Fruit fly (Drosophila melanogaster): ENCODE measurements around the gene CG5866.

The CG5866 gene

dm6 chr3R:17394318-17395188 lies 21.0 kb upstream of the CG5866 start, which contains the start of gene CREG:
CREG (minus strand) TSS chr3R:17394640.
- TF ChIP-seq GATAe (GFP tag; conservative IDR thresholded peaks at IDR 0.05) (no peak), kni (GFP tag; optimal IDR thresholded peaks at IDR 0.05) (peak; percentile 6), CG4328 (GFP tag; optimal IDR thresholded peaks at IDR 0.05) (no peak), ato (GFP tag; IDR thresholded peaks at IDR 0.05; ENCODE audit: partially characterized antibody) (no peak), Side (GFP tag; optimal IDR thresholded peaks at IDR 0.05) (no peak), HHEX (GFP tag; optimal IDR thresholded peaks at IDR 0.05) (no peak), abd-A (tag; optimal IDR thresholded peaks at IDR 0.05) (no peak), grn (GFP tag; optimal IDR thresholded peaks at IDR 0.05) (peak; percentile 35), CG4730 (GFP tag; IDR thresholded peaks at IDR 0.05) (no peak), CG11504 (tag; optimal IDR thresholded peaks at IDR 0.05) (peak; percentile 49), mld (GFP tag; IDR thresholded peaks at IDR 0.05; ENCODE audit: partially characterized antibody) (no peak), lola (GFP tag; optimal IDR thresholded peaks at IDR 0.05) (peak in 1 of 3 experiments; percentile 57), CG14710 (tag; optimal IDR thresholded peaks at IDR 0.05) (peak; percentile 40), ind (GFP tag; optimal IDR thresholded peaks at IDR 0.05) (peak; percentile 6), CG14441 (GFP tag; IDR thresholded peaks at IDR 0.05) (no peak), Hmr (GFP tag; optimal IDR thresholded peaks at IDR 0.05) (peak; percentile 5), CG8924 (tag; optimal IDR thresholded peaks at IDR 0.05) (peak; percentile 19), CG34376 (GFP tag; optimal IDR thresholded peaks at IDR 0.05) (no peak), CG7357 (GFP tag; IDR thresholded peaks at IDR 0.05) (no peak), CG8359 (GFP tag; optimal IDR thresholded peaks at IDR 0.05; ENCODE audit: borderline replicate concordance) (no peak), CG3065 (GFP tag; optimal IDR thresholded peaks at IDR 0.05) (no peak), CG3726 (GFP tag; IDR thresholded peaks at IDR 0.05) (no peak), Vsx1 (GFP tag; optimal IDR thresholded peaks at IDR 0.05) (no peak), gsb (GFP tag; IDR thresholded peaks at IDR 0.05) (no peak), Hsf (GFP tag; optimal IDR thresholded peaks at IDR 0.05) (peak; percentile 29), CG34422 (GFP tag; IDR thresholded peaks at IDR 0.05) (no peak), CG12391 (tag; optimal IDR thresholded peaks at IDR 0.05) (peak; percentile 46), aop (GFP tag; IDR thresholded peaks at IDR 0.05) (no peak), CG13296 (GFP tag; optimal IDR thresholded peaks at IDR 0.05) (no peak), CG10209 (GFP tag; optimal IDR thresholded peaks at IDR 0.05) (no peak), Nf-YA (GFP tag; IDR thresholded peaks at IDR 0.05) (no peak), zfh1 (GFP tag; IDR thresholded peaks at IDR 0.05) (0 out of 3 replicates have a peak, but pooled peaks have one; percentile 38), CG9727 (GFP tag; optimal IDR thresholded peaks at IDR 0.05) (peak; percentile 59), amos (GFP tag; IDR thresholded peaks at IDR 0.05; ENCODE audit: partially characterized antibody) (no peak), Sox100B (GFP tag; optimal IDR thresholded peaks at IDR 0.05) (peak; percentile 52), CG17829 (tag; optimal IDR thresholded peaks at IDR 0.05) (peak; percentile 7), CG4707 (GFP tag; optimal IDR thresholded peaks at IDR 0.05) (no peak), CG4282 (GFP tag; optimal IDR thresholded peaks at IDR 0.05) (no peak), Abd-B (GFP tag; optimal IDR thresholded peaks at IDR 0.05) (no peak), Hr78 (GFP tag; optimal IDR thresholded peaks at IDR 0.05) (no peak), zfh2 (GFP tag; optimal IDR thresholded peaks at IDR 0.05) (no peak), Ptx1 (GFP tag; IDR thresholded peaks at IDR 0.05) (0 out of 2 replicates have a peak, but pooled peaks have one; percentile 31), CG11093 (GFP tag; IDR thresholded peaks at IDR 0.05) (no peak), CG18262 (tag; optimal IDR thresholded peaks at IDR 0.05) (peak; percentile 47), tup (GFP tag; optimal IDR thresholded peaks at IDR 0.05) (no peak), CG8281 (tag; optimal IDR thresholded peaks at IDR 0.05) (no peak), CG32767 (GFP tag; IDR thresholded peaks at IDR 0.05) (no peak), slou (GFP tag; optimal IDR thresholded peaks at IDR 0.05) (no peak)
